Worm (Caenorhabditis elegans): Measurements from ENCODE around the gene nrde-3.

ce11 chrX:421785-422657 lies 50.0 kb downstream of the nrde-3 start:
- TF ChIP-seq sdc-2 (tag; optimal IDR thresholded peaks at IDR 0.05) (no peak), nhr-11 (tag; optimal IDR thresholded peaks at IDR 0.05) (no peak), unc-3 (GFP tag; conservative IDR thresholded peaks at IDR 0.05) (no peak), unc-3 (tag; optimal IDR thresholded peaks at IDR 0.05) (no peak), elt-4 (tag; optimal IDR thresholded peaks at IDR 0.05) (no peak), ztf-16 (tag; optimal IDR thresholded peaks at IDR 0.05) (no peak), madf-2 (tag; optimal IDR thresholded peaks at IDR 0.05) (no peak), ahr-1 (tag; optimal IDR thresholded peaks at IDR 0.05) (no peak), nfya-1 (tag; optimal IDR thresholded peaks at IDR 0.05) (no peak), pag-3 (tag; optimal IDR thresholded peaks at IDR 0.05; ENCODE audit: borderline replicate concordance) (no peak)

All from whole organism, late embryonic.